Worm (Caenorhabditis elegans) whole organism, L3 larva: Measurements from ENCODE around the gene ets-9.
A peak's percentile ranks its signal among the peaks of the same experiment; 100 is the strongest.

Experiments
- R02D3.7 ChIP-seq: fragments of 150-350 bp; optimal IDR thresholded peaks from 2 replicates; lab custom pipeline; 2014; ENCODE audit warnings: missing biosample characterization, missing genetic modification characterization
- ZK546.5 ChIP-seq: sonication (generic microtip); optimal IDR thresholded peaks from 2 replicates; lab custom pipeline; 2017; ENCODE audit warnings: missing biosample characterization, missing genetic modification characterization
- aly-2 ChIP-seq: fragments of 150-350 bp; optimal IDR thresholded peaks from 2 replicates; lab custom pipeline; 2014; ENCODE audit warnings: missing biosample characterization, missing genetic modification characterization
- ceh-16 ChIP-seq: sonication (generic microtip); optimal IDR thresholded peaks from 2 replicates; lab custom pipeline; 2017; ENCODE audit warnings: missing biosample characterization, missing genetic modification characterization
- ceh-28 ChIP-seq: fragments of 150-350 bp; optimal IDR thresholded peaks from 2 replicates; lab custom pipeline; 2014; ENCODE audit warnings: missing biosample characterization, missing genetic modification reagents, missing genetic modification characterization
- ceh-82 ChIP-seq: fragments of 150-350 bp; optimal IDR thresholded peaks from 2 replicates; lab custom pipeline; 2014; ENCODE audit warnings: missing biosample characterization, missing genetic modification characterization
- ceh-9 ChIP-seq: sonication (generic microtip); optimal IDR thresholded peaks from 2 replicates; lab custom pipeline; 2018; ENCODE audit warnings: missing biosample characterization, missing genetic modification characterization
- egl-27 ChIP-seq: sonication (generic microtip); optimal IDR thresholded peaks from 4 replicates; lab custom pipeline; 2017; ENCODE audit warnings: missing biosample characterization, missing genetic modification reagents, missing genetic modification characterization
- egl-5 ChIP-seq: fragments of 150-350 bp; optimal IDR thresholded peaks from 2 replicates; lab custom pipeline; 2017; ENCODE audit warnings: missing biosample characterization, missing genetic modification reagents, missing genetic modification characterization, inconsistent platforms
- elt-1 ChIP-seq: fragments of 150-350 bp; optimal IDR thresholded peaks from 2 replicates; lab custom pipeline; 2014; ENCODE audit warnings: missing biosample characterization, missing genetic modification characterization
- elt-3 ChIP-seq, 3 experiments: fragments of 150-350 bp in 1 of 3; sonication (generic microtip) in 2 of 3; optimal IDR thresholded peaks; 2 replicates in 2 of 3; 4 replicates in 1 of 3; lab custom pipeline; 2014 to 2017; ENCODE audit warnings: missing biosample characterization in 3 of 3, missing genetic modification characterization in 3 of 3
- eor-1 ChIP-seq, 2 experiments: fragments of 150-350 bp; optimal IDR thresholded peaks; 2 replicates each; lab custom pipeline; 2014 to 2018; ENCODE audit warnings: missing biosample characterization in 2 of 2, missing genetic modification characterization in 2 of 2
- fkh-10 ChIP-seq: sonication (generic microtip); optimal IDR thresholded peaks from 2 replicates; lab custom pipeline; 2017; ENCODE audit warnings: missing biosample characterization, missing genetic modification reagents, missing genetic modification characterization
- fkh-2 ChIP-seq: fragments of 150-350 bp; optimal IDR thresholded peaks from 2 replicates; lab custom pipeline; 2014; ENCODE audit warnings: missing biosample characterization, missing genetic modification reagents, missing genetic modification characterization
- hmg-11 ChIP-seq: sonication (generic microtip); optimal IDR thresholded peaks from 2 replicates; lab custom pipeline; 2016; ENCODE audit warnings: missing genetic modification characterization, missing compliant biosample characterization
- jun-1 ChIP-seq: fragments of 150-350 bp; optimal IDR thresholded peaks from 2 replicates; lab custom pipeline; 2014; ENCODE audit warnings: missing biosample characterization, missing genetic modification reagents, missing genetic modification characterization
- lin-15B ChIP-seq: fragments of 150-350 bp; optimal IDR thresholded peaks from 2 replicates; lab custom pipeline; 2014; ENCODE audit warnings: missing biosample characterization, missing genetic modification characterization
- lin-39 ChIP-seq: fragments of 150-350 bp; optimal IDR thresholded peaks from 2 replicates; lab custom pipeline; 2018; ENCODE audit warnings: missing biosample characterization, missing genetic modification reagents, missing genetic modification characterization
- mdl-1 ChIP-seq: fragments of 150-350 bp; optimal IDR thresholded peaks from 2 replicates; lab custom pipeline; 2014; ENCODE audit warnings: missing biosample characterization, missing genetic modification characterization
- mml-1 ChIP-seq: fragments of 150-350 bp; sonication (generic microtip); optimal IDR thresholded peaks from 3 replicates; lab custom pipeline; 2014; ENCODE audit warnings: missing biosample characterization, missing genetic modification characterization
- nfya-1 ChIP-seq: sonication (generic microtip); optimal IDR thresholded peaks from 2 replicates; lab custom pipeline; 2017; ENCODE audit warnings: missing genetic modification characterization, mild to moderate bottlenecking, missing compliant biosample characterization, antibody characterized with exemption, moderate library complexity; ENCODE audit not compliant: insufficient read depth
- nhr-11 ChIP-seq: fragments of 150-350 bp; optimal IDR thresholded peaks from 2 replicates; lab custom pipeline; 2014; ENCODE audit warnings: missing biosample characterization, missing genetic modification characterization
- nhr-12 ChIP-seq: fragments of 150-350 bp; optimal IDR thresholded peaks from 2 replicates; lab custom pipeline; 2014; ENCODE audit warnings: missing biosample characterization, missing genetic modification characterization
- nhr-23 ChIP-seq: fragments of 150-350 bp; optimal IDR thresholded peaks from 2 replicates; lab custom pipeline; 2014; ENCODE audit warnings: missing biosample characterization, missing genetic modification reagents, missing genetic modification characterization
- nhr-237 ChIP-seq: fragments of 150-350 bp; optimal IDR thresholded peaks from 2 replicates; lab custom pipeline; 2014; ENCODE audit warnings: missing biosample characterization, missing genetic modification characterization
- nhr-25 ChIP-seq: sonication (generic microtip); optimal IDR thresholded peaks from 2 replicates; lab custom pipeline; 2017; ENCODE audit warnings: missing biosample characterization, missing genetic modification characterization
- nhr-28 ChIP-seq: fragments of 150-350 bp; optimal IDR thresholded peaks from 2 replicates; lab custom pipeline; 2014; ENCODE audit warnings: missing biosample characterization, missing genetic modification characterization
- nhr-43 ChIP-seq: sonication (generic microtip); optimal IDR thresholded peaks from 2 replicates; lab custom pipeline; 2016; ENCODE audit warnings: mild to moderate bottlenecking, missing genetic modification characterization, missing compliant biosample characterization; ENCODE audit not compliant: poor library complexity, severe bottlenecking
- nhr-76 ChIP-seq: fragments of 150-350 bp; sonication (generic microtip); optimal IDR thresholded peaks from 5 replicates; lab custom pipeline; 2014; ENCODE audit warnings: missing biosample characterization, missing genetic modification characterization
- nhr-77 ChIP-seq: fragments of 150-350 bp; optimal IDR thresholded peaks from 2 replicates; lab custom pipeline; 2014; ENCODE audit warnings: missing biosample characterization, missing genetic modification characterization
- pha-4 ChIP-seq: fragments of 150-350 bp; optimal IDR thresholded peaks from 2 replicates; lab custom pipeline; 2014; ENCODE audit warnings: missing biosample characterization, missing genetic modification reagents, missing genetic modification characterization
- sea-2 ChIP-seq: fragments of 150-350 bp; sonication (generic microtip); optimal IDR thresholded peaks from 4 replicates; lab custom pipeline; 2014; ENCODE audit warnings: missing biosample characterization, missing genetic modification reagents, missing genetic modification characterization
- snpc-4 ChIP-seq: fragments of 150-350 bp; optimal IDR thresholded peaks from 2 replicates; lab custom pipeline; 2014; ENCODE audit warnings: missing biosample characterization, missing genetic modification characterization
- tbx-2 ChIP-seq: sonication (generic microtip); optimal IDR thresholded peaks from 2 replicates; lab custom pipeline; 2016; ENCODE audit warnings: mild to moderate bottlenecking, missing genetic modification characterization, missing compliant biosample characterization
- unc-39 ChIP-seq: sonication (generic microtip); optimal IDR thresholded peaks from 4 replicates; lab custom pipeline; 2017; ENCODE audit warnings: missing biosample characterization, missing genetic modification characterization
- unc-62 ChIP-seq: fragments of 150-350 bp; sonication (generic microtip); optimal IDR thresholded peaks from 4 replicates; lab custom pipeline; 2014; ENCODE audit warnings: missing biosample characterization, missing genetic modification reagents, missing genetic modification characterization
- zag-1 ChIP-seq: fragments of 150-350 bp; optimal IDR thresholded peaks from 2 replicates; lab custom pipeline; 2014; ENCODE audit warnings: missing biosample characterization, missing genetic modification characterization
- ztf-11 ChIP-seq: fragments of 150-350 bp; optimal IDR thresholded peaks from 2 replicates; lab custom pipeline; 2014; ENCODE audit warnings: missing biosample characterization, missing genetic modification characterization
- ztf-4 ChIP-seq: fragments of 150-350 bp; optimal IDR thresholded peaks from 2 replicates; lab custom pipeline; 2014; ENCODE audit warnings: missing biosample characterization, missing genetic modification characterization

ets-9 gene

ce11 chrX:4254782-4255181 is 24.7 kb upstream of the ets-9 start, which contains the start of gene taf-11.1:
TSS of gene taf-11.1 (plus strand) at chrX:4255170.
- TF ChIP-seq ceh-9, result no peak
- peak; percentile 3 for TF ChIP-seq hmg-11 (tag; lab: Kevin White, UChicago)
- no peak for TF ChIP-seq ztf-11
- no peak for TF ChIP-seq mdl-1 (tag; lab: Kevin White, UChicago)
- no peak for TF ChIP-seq egl-5 (tag; lab: Kevin White, UChicago)
- no peak for TF ChIP-seq zag-1 (tag; lab: Kevin White, UChicago)
- no peak for TF ChIP-seq nhr-28 (tag; lab: Kevin White, UChicago)
- TF ChIP-seq jun-1 (tag; lab: Kevin White, UChicago), result no peak
- no peak for TF ChIP-seq tbx-2 (tag; lab: Kevin White, UChicago)
- no peak for TF ChIP-seq ztf-4 (tag; lab: Kevin White, UChicago)
- peak; percentile 41 for TF ChIP-seq nhr-23 (tag; lab: Kevin White, UChicago)
- peak; percentile 32 for TF ChIP-seq pha-4 (tag; lab: Kevin White, UChicago)
- TF ChIP-seq nhr-12 (tag; lab: Kevin White, UChicago), result no peak
- no peak for TF ChIP-seq sea-2 (GFP tag; lab: Kevin White, UChicago)
- no peak for TF ChIP-seq nhr-43 (tag; lab: Kevin White, UChicago)
- TF ChIP-seq R02D3.7 (tag; lab: Kevin White, UChicago), result no peak
- TF ChIP-seq lin-15B (tag; lab: Kevin White, UChicago), result no peak
- TF ChIP-seq nhr-25 (tag; lab: Kevin White, UChicago), result peak; percentile 71
- TF ChIP-seq ceh-28 (tag; lab: Kevin White, UChicago), result peak; percentile 72
- TF ChIP-seq ceh-16, result no peak
- no peak for TF ChIP-seq snpc-4
- no peak for TF ChIP-seq egl-27 (tag; lab: Kevin White, UChicago)
- TF ChIP-seq unc-39 (tag; lab: Kevin White, UChicago), result no peak
- no peak for TF ChIP-seq aly-2 (tag; lab: Kevin White, UChicago)
- no peak for TF ChIP-seq nhr-77 (tag; lab: Kevin White, UChicago)
- TF ChIP-seq eor-1 (tag; optimal IDR thresholded peaks at IDR 0.05; lab: Kevin White, UChicago), result no peak
- TF ChIP-seq ZK546.5 (tag; lab: Kevin White, UChicago), result no peak
- TF ChIP-seq mml-1, result no peak
- TF ChIP-seq lin-39 (tag; lab: Kevin White, UChicago), result peak; percentile 18
- peak; percentile 45 for TF ChIP-seq nfya-1
- no peak for TF ChIP-seq elt-1 (tag; lab: Kevin White, UChicago)
- no peak for TF ChIP-seq ceh-82 (tag; lab: Kevin White, UChicago)
- TF ChIP-seq elt-3 (tag; optimal IDR thresholded peaks at IDR 0.05; lab: Kevin White, UChicago), result no peak

ce11 chrX:4255366-4255765 is 24.1 kb upstream of the ets-9 start:
- TF ChIP-seq unc-39 (tag; lab: Kevin White, UChicago) (no peak), eor-1 (tag; optimal IDR thresholded peaks at IDR 0.05; lab: Kevin White, UChicago) (no peak), nhr-43 (tag; lab: Kevin White, UChicago) (no peak), nhr-76 (tag; lab: Kevin White, UChicago) (no peak)

ce11 chrX:4256761-4257160 is 22.7 kb upstream of the ets-9 start, which contains the start of gene srv-6:
TSS of gene srv-6 (plus strand) at chrX:4257061.
- TF ChIP-seq fkh-10 (GFP tag; lab: Kevin White, UChicago), result no peak
- no peak for TF ChIP-seq unc-62
- no peak for TF ChIP-seq elt-3 (tag; optimal IDR thresholded peaks at IDR 0.05; lab: Kevin White, UChicago)
- TF ChIP-seq pha-4 (tag; lab: Kevin White, UChicago), result no peak
- TF ChIP-seq mdl-1 (tag; lab: Kevin White, UChicago), result no peak
- no peak for TF ChIP-seq ztf-4 (tag; lab: Kevin White, UChicago)
- no peak for TF ChIP-seq ceh-82 (tag; lab: Kevin White, UChicago)
- TF ChIP-seq eor-1 (tag; optimal IDR thresholded peaks at IDR 0.05; lab: Kevin White, UChicago), result no peak
- TF ChIP-seq nfya-1, result no peak
- TF ChIP-seq tbx-2 (tag; lab: Kevin White, UChicago), result no peak
- TF ChIP-seq nhr-25 (tag; lab: Kevin White, UChicago), result no peak
- TF ChIP-seq nhr-11, result no peak
- no peak for TF ChIP-seq ztf-11
- TF ChIP-seq fkh-2 (tag; lab: Kevin White, UChicago), result no peak
- no peak for TF ChIP-seq nhr-237 (tag; lab: Kevin White, UChicago)
- TF ChIP-seq, all 47 proteins: peak for 0
